Fruit fly (Drosophila melanogaster): Measurements from ENCODE around the gene Fer1.

Gene Fer1

DNA sequence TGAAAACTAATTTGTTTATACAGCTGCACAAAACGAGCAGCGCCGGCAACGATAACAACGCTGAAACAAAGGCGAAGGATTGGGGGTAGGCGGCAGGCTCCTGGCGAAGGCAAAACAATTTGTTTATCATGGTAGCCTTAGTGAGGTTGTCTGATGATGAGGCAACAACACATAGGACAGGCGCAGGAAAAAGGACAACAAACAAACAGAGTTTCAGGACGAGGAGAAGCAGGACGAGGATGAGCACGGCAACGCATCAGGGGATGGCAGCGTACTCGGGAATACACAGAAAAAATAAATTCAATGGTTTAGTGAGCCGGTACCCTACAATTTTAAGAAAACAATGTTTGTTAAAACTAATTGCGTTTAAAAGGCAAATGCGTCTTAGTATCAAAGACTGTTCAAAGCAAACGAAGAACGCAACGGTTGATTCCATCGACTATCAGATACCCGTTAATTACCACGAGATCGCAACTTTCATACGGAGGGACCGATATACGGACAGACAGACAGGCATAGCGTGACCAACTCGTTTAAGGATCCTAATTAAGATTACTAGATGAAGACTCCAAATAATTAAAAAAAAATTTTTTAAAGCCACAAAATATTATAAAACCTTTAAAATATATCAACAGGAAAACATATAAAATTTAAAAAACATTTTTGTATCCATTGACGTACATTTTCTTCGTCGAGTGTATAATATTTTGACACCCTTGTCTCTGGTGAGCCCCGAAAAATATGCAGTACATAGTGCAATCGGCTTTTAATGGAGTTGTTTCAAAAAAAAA lies 1.1 kb upstream of the Fer1 start (continued):
- TF ChIP-seq GATAe (GFP tag; conservative IDR thresholded peaks at IDR 0.05) (no peak), CG12391 (tag; optimal IDR thresholded peaks at IDR 0.05) (peak; percentile 25), CG12769 (tag; optimal IDR thresholded peaks at IDR 0.05) (no peak), CG12299 (tag; optimal IDR thresholded peaks at IDR 0.05) (no peak), br (optimal IDR thresholded peaks at IDR 0.05) (no peak), Oli (tag; optimal IDR thresholded peaks at IDR 0.05) (no peak), CG13775 (GFP tag; optimal IDR thresholded peaks at IDR 0.05) (peak; percentile 31), dmrt99B (tag; optimal IDR thresholded peaks at IDR 0.05) (no peak), Xrp1 (GFP tag; IDR thresholded peaks at IDR 0.05) (no peak), Dek (tag; optimal IDR thresholded peaks at IDR 0.05) (no peak), run (tag; optimal IDR thresholded peaks at IDR 0.05) (no peak), gro (GFP tag; optimal IDR thresholded peaks at IDR 0.05) (no peak), sima (GFP tag; optimal IDR thresholded peaks at IDR 0.05) (no peak), gt (GFP tag; IDR thresholded peaks at IDR 0.05) (no peak), CkIIα-i1 (GFP tag; IDR thresholded peaks at IDR 0.05) (no peak), CG14014 (GFP tag; IDR thresholded peaks at IDR 0.05) (no peak), CG7357 (GFP tag; IDR thresholded peaks at IDR 0.05) (no peak), CG8924 (tag; optimal IDR thresholded peaks at IDR 0.05) (no peak), phol (tag; optimal IDR thresholded peaks at IDR 0.05) (peak; percentile 21), sqz (GFP tag; optimal IDR thresholded peaks at IDR 0.05) (no peak), CG4360 (GFP tag; IDR thresholded peaks at IDR 0.05) (no peak), CG17361 (GFP tag; IDR thresholded peaks at IDR 0.05) (peak; percentile 25; the same call in 1 of the 3 replicates), CG10366 (GFP tag; IDR thresholded peaks at IDR 0.05) (no peak), sens-2 (GFP tag; IDR thresholded peaks at IDR 0.05) (no peak), HmgD (GFP tag; optimal IDR thresholded peaks at IDR 0.05) (no peak), tin (GFP tag; optimal IDR thresholded peaks at IDR 0.05) (peak; percentile 1), Hand (GFP tag; optimal IDR thresholded peaks at IDR 0.05) (no peak), Ptx1 (GFP tag; IDR thresholded peaks at IDR 0.05) (no peak), pnt (GFP tag; optimal IDR thresholded peaks at IDR 0.05) (peak; percentile 3), TFAM (GFP tag; optimal IDR thresholded peaks at IDR 0.05) (no peak), CG34224 (GFP tag; IDR thresholded peaks at IDR 0.05; ENCODE audit: partially characterized antibody) (no peak), bowl (GFP tag; IDR thresholded peaks at IDR 0.05) (no peak), CG10979 (tag; optimal IDR thresholded peaks at IDR 0.05) (peak; percentile 43), CG15696 (tag; optimal IDR thresholded peaks at IDR 0.05) (peak; percentile 42), ci (GFP tag; IDR thresholded peaks at IDR 0.05) (no peak), Sry-δ (GFP tag; optimal IDR thresholded peaks at IDR 0.05) (no peak), CG10267 (tag; optimal IDR thresholded peaks at IDR 0.05) (peak; percentile 9), zfh2 (GFP tag; optimal IDR thresholded peaks at IDR 0.05) (no peak), zf30C (GFP tag; optimal IDR thresholded peaks at IDR 0.05) (peak; percentile 62), dmrt11E (tag; optimal IDR thresholded peaks at IDR 0.05) (peak; percentile 57), Meics (GFP tag; optimal IDR thresholded peaks at IDR 0.05) (no peak), CG13624 (GFP tag; optimal IDR thresholded peaks at IDR 0.05) (no peak), NFAT (GFP tag; IDR thresholded peaks at IDR 0.05) (no peak), Ravus (GFP tag; IDR thresholded peaks at IDR 0.05) (no peak), stwl (tag; optimal IDR thresholded peaks at IDR 0.05) (peak; percentile 8), CG2712 (tag; optimal IDR thresholded peaks at IDR 0.05) (peak; percentile 37), fu2 (GFP tag; optimal IDR thresholded peaks at IDR 0.05) (no peak), lab (GFP tag; optimal IDR thresholded peaks at IDR 0.05) (no peak), CG11695 (GFP tag; IDR thresholded peaks at IDR 0.05) (no peak), CG4282 (GFP tag; optimal IDR thresholded peaks at IDR 0.05) (no peak), Jarid2 (GFP tag; optimal IDR thresholded peaks at IDR 0.05) (no peak)

Data from whole organism, embryonic.